Worm (Caenorhabditis elegans): Measurements from ENCODE around the gene chil-14.
A peak's percentile ranks its signal among the peaks of the same experiment; 100 is the strongest.

chil-14 gene

ce11 chrV:1425595-1425994 is 29.3 kb upstream of the chil-14 start, which contains the start of gene R12A1.3:
Gene R12A1.3, minus strand, starts transcription at chrV:1425794.
- TF ChIP-seq madf-9 (GFP tag; conservative IDR thresholded peaks at IDR 0.05): no peak
- TF ChIP-seq daf-12 (tag; optimal IDR thresholded peaks at IDR 0.05): no peak
- TF ChIP-seq set-16 (GFP tag; IDR thresholded peaks at IDR 0.05): peak; percentile 54; the same call in 1 of the 2 replicates
- no peak for TF ChIP-seq cey-2 (tag; optimal IDR thresholded peaks at IDR 0.05; ENCODE audit: borderline replicate concordance, insufficient read depth)
- TF ChIP-seq madf-5 (GFP tag; IDR thresholded peaks at IDR 0.05): no peak
- TF ChIP-seq ces-1 (GFP tag; optimal IDR thresholded peaks at IDR 0.05): no peak
- TF ChIP-seq zip-2 (tag; optimal IDR thresholded peaks at IDR 0.05): no peak
- no peak for TF ChIP-seq nhr-111 (GFP tag; optimal IDR thresholded peaks at IDR 0.05)

- no peak for TF ChIP-seq Y48G9A.11 (GFP tag; IDR thresholded peaks at IDR 0.05)
- peak in 1 of 2 experiments; percentile 13 for TF ChIP-seq unc-62 (GFP tag; optimal IDR thresholded peaks at IDR 0.05 in 1 of 2)
- TF ChIP-seq unc-62 (tag; optimal IDR thresholded peaks at IDR 0.05): no peak
- TF ChIP-seq aha-1 (tag): peak; percentile 90
Observed at ce11 chrV:1431702-1432187, 23.1 kb upstream of the chil-14 start, which contains the start of gene ges-1. Gene ges-1, minus strand, starts transcription at chrV:1432137.

ce11 chrV:1432500-1433418 is 22.1 kb upstream of the chil-14 start:
- TF ChIP-seq zag-1 (tag; optimal IDR thresholded peaks at IDR 0.05): no peak
- TF ChIP-seq ctbp-1 (GFP tag; IDR thresholded peaks at IDR 0.05): no peak
- TF ChIP-seq ceh-62 (tag; optimal IDR thresholded peaks at IDR 0.05): no peak
- TF ChIP-seq madf-9 (GFP tag; conservative IDR thresholded peaks at IDR 0.05): no peak
- no peak for TF ChIP-seq dmd-9 (GFP tag; IDR thresholded peaks at IDR 0.05)
- no peak for TF ChIP-seq Y105C5A.15 (GFP tag; IDR thresholded peaks at IDR 0.05)
- peak; percentile 64 for TF ChIP-seq pqm-1 (tag; optimal IDR thresholded peaks at IDR 0.05)
- TF ChIP-seq nhr-28 (tag; optimal IDR thresholded peaks at IDR 0.05): peak; percentile 87
- no peak for TF ChIP-seq lin-15B (tag; optimal IDR thresholded peaks at IDR 0.05)
- no peak for TF ChIP-seq daf-16 (GFP tag; optimal IDR thresholded peaks at IDR 0.05)
- TF ChIP-seq daf-16 (tag; optimal IDR thresholded peaks at IDR 0.05): peak; percentile 90
- TF ChIP-seq ztf-11 (tag; optimal IDR thresholded peaks at IDR 0.05): no peak
- TF ChIP-seq daf-8 (GFP tag; IDR thresholded peaks at IDR 0.05): no peak
- no peak for TF ChIP-seq zip-11 (GFP tag; IDR thresholded peaks at IDR 0.05)
- no peak for TF ChIP-seq saeg-2 (GFP tag; IDR thresholded peaks at IDR 0.05)
- no peak for TF ChIP-seq T20F7.1 (GFP tag; optimal IDR thresholded peaks at IDR 0.05)
- peak; percentile 97 for TF ChIP-seq aha-1 (tag)
- TF ChIP-seq ceh-82 (tag; optimal IDR thresholded peaks at IDR 0.05): no peak
- no peak for TF ChIP-seq nhr-76 (tag; optimal IDR thresholded peaks at IDR 0.05)
- TF ChIP-seq php-3 (GFP tag; IDR thresholded peaks at IDR 0.05): no peak
- no peak for TF ChIP-seq fkh-10 (GFP tag; optimal IDR thresholded peaks at IDR 0.05)
- no peak for TF ChIP-seq Y75B8A.6 (GFP tag; IDR thresholded peaks at IDR 0.05)
- peak in 1 of 2 experiments; percentile 87 for TF ChIP-seq unc-62 (GFP tag; optimal IDR thresholded peaks at IDR 0.05 in 1 of 2)
- no peak for TF ChIP-seq unc-62 (tag; optimal IDR thresholded peaks at IDR 0.05)
- no peak for TF ChIP-seq daf-12 (tag; optimal IDR thresholded peaks at IDR 0.05)
- TF ChIP-seq hlh-11 (tag; optimal IDR thresholded peaks at IDR 0.05): peak; percentile 4
- no peak for TF ChIP-seq F44E2.7 (GFP tag; IDR thresholded peaks at IDR 0.05)
- TF ChIP-seq dve-1 (tag; optimal IDR thresholded peaks at IDR 0.05; ENCODE audit: insufficient read depth): peak; percentile 28
- no peak for TF ChIP-seq madf-5 (GFP tag; IDR thresholded peaks at IDR 0.05)
- no peak for TF ChIP-seq hmg-1.1 (GFP tag; IDR thresholded peaks at IDR 0.05)
- no peak for TF ChIP-seq sdz-12 (GFP tag; optimal IDR thresholded peaks at IDR 0.05)
- TF ChIP-seq attf-4 (tag; optimal IDR thresholded peaks at IDR 0.05): no peak
